Fruit fly (Drosophila melanogaster): ENCODE data around the gene ERp44.

The ERp44 gene

DNA sequence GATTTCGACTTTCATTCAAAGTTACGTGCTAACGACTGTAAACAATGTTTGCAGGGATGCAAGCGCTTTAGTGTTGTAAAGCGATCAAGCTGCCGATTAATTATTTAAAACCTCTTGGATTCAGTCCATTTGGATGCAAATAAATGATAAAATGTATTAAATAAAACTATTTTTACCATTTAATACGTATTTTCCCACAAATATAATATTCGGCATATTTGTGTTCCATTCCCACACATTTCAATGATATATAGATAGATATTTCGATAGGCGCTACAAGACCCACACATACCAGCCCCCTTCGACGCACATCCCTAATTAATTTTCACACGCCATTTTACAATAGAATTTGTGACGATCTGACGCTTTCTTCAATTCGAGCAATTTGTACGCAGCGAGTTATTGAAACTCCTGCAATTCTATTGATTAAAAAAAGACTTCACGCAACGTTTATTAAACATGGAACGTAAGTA lies 9.0 kb downstream of the ERp44 start, which contains the start of the genes CG32576 and caz:
CG32576 (minus strand) TSS at position 42 of the 473 bp plus-strand sequence.
caz (plus strand) TSS at position 319 of the 473 bp plus-strand sequence.
- TF ChIP-seq CG8478 (optimal IDR thresholded peaks at IDR 0.05) = no peak
- TF ChIP-seq psq (optimal IDR thresholded peaks at IDR 0.05) = no peak
- TF ChIP-seq usp (GFP tag; optimal IDR thresholded peaks at IDR 0.05) = no peak
- TF ChIP-seq Dll (optimal IDR thresholded peaks at IDR 0.05) = no peak
- TF ChIP-seq pan (optimal IDR thresholded peaks at IDR 0.05) = no peak

DNA sequence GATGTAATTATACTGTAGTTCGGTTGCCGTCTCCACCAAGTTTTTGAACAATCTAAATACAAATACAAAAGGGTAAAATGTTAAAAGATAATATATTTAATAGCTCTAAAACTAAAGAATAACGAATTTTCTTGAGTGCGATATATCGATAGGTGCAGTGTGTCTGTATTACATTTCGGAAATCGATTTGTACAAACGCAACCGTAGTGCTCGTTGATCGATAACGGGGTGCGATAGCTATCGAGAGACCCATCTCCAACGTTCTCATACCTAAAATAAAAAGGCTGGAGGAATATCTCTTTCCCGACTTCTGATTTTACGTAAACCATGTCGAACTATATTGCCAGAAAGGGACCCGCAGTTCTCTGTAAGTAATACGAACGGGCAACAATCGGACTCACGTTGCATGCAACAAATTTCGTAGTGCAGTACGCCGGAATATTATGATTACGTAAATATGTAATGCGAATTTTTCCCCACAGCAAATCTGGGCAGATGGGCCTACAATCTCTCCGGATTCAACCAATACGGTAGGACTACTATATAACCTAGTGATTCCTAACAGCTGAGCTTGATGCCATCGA lies 11.3 kb downstream of the ERp44 start, which contains the start of gene UQCR-14:
UQCR-14 (plus strand) TSS at position 206 of the 584 bp plus-strand sequence.
- no peak for TF ChIP-seq CG8478 (optimal IDR thresholded peaks at IDR 0.05)
- no peak for TF ChIP-seq pan (optimal IDR thresholded peaks at IDR 0.05)
- TF ChIP-seq usp (GFP tag; optimal IDR thresholded peaks at IDR 0.05) = no peak
- no peak for TF ChIP-seq EcR (GFP tag; optimal IDR thresholded peaks at IDR 0.05)

DNA sequence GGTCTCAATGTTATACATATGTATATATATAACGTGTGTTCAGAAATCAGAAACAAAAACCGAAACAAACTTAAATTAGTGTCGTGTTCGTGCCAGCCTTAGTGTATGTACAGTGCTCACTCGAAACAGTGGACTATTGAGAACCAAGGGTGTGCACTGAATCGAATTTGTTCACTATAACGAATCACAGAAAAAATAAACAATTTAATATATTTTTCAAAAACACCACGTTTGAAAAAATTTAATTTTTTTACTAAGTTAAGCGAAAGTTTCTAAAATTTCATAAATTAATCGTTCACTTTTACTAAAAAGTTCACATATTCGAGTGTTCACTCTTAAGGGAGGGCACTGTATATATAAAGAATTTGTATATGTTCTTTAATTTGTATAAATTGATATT lies 12.3 kb downstream of the ERp44 start:
- TF ChIP-seq usp (GFP tag; optimal IDR thresholded peaks at IDR 0.05) = no peak
- TF ChIP-seq EcR (GFP tag; optimal IDR thresholded peaks at IDR 0.05) = no peak
- no peak for TF ChIP-seq Dll (optimal IDR thresholded peaks at IDR 0.05)
- no peak for TF ChIP-seq pan (optimal IDR thresholded peaks at IDR 0.05)
- no peak for TF ChIP-seq psq (optimal IDR thresholded peaks at IDR 0.05)

dm6 chrX:16281717-16282529 lies 15.6 kb downstream of the ERp44 start:
- TF ChIP-seq Dll (optimal IDR thresholded peaks at IDR 0.05) = no peak

DNA sequence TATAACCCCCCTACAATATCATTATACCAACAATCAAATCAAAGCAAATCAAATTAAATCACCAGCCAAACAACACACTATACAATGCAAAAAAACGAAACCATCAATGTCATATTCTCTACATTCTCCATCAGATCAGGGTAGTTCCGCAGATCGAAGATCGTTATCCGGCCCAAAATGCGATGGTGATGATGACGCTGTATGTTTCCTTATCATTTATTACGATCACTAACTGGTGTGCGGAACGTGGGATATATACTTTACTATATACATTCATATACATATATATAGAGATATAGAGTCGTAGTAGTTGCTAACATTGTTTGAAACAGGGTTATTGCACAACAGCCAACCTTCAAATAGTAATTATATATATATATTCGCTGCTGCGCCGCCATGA lies 16.2 kb downstream of the ERp44 start:
- TF ChIP-seq Dll (optimal IDR thresholded peaks at IDR 0.05) (no peak), CG8478 (optimal IDR thresholded peaks at IDR 0.05) (no peak), EcR (GFP tag; optimal IDR thresholded peaks at IDR 0.05) (no peak), pan (optimal IDR thresholded peaks at IDR 0.05) (no peak), usp (GFP tag; optimal IDR thresholded peaks at IDR 0.05) (no peak), psq (optimal IDR thresholded peaks at IDR 0.05) (no peak)

dm6 chrX:16279340-16279941 lies 18.1 kb downstream of the ERp44 start:
- TF ChIP-seq EcR (GFP tag; optimal IDR thresholded peaks at IDR 0.05) = no peak
- no peak for TF ChIP-seq Dll (optimal IDR thresholded peaks at IDR 0.05)
- no peak for TF ChIP-seq pan (optimal IDR thresholded peaks at IDR 0.05)
- TF ChIP-seq usp (GFP tag; optimal IDR thresholded peaks at IDR 0.05) = no peak
- no peak for TF ChIP-seq psq (optimal IDR thresholded peaks at IDR 0.05)
- TF ChIP-seq CG8478 (optimal IDR thresholded peaks at IDR 0.05) = no peak

dm6 chrX:16278783-16279182 lies 18.7 kb downstream of the ERp44 start:
- TF ChIP-seq Dll (optimal IDR thresholded peaks at IDR 0.05) (no peak), psq (optimal IDR thresholded peaks at IDR 0.05) (no peak), usp (GFP tag; optimal IDR thresholded peaks at IDR 0.05) (no peak), CG8478 (optimal IDR thresholded peaks at IDR 0.05) (no peak), EcR (GFP tag; optimal IDR thresholded peaks at IDR 0.05) (no peak), pan (optimal IDR thresholded peaks at IDR 0.05) (no peak)

- TF ChIP-seq pan (optimal IDR thresholded peaks at IDR 0.05) (no peak), usp (GFP tag; optimal IDR thresholded peaks at IDR 0.05) (no peak), EcR (GFP tag; optimal IDR thresholded peaks at IDR 0.05) (no peak), Dll (optimal IDR thresholded peaks at IDR 0.05) (no peak), psq (optimal IDR thresholded peaks at IDR 0.05) (no peak), CG8478 (optimal IDR thresholded peaks at IDR 0.05) (no peak)
Observed at dm6 chrX:16277878-16278506, 19.5 kb downstream of the ERp44 start, which contains the start of gene eas. eas (plus strand) TSS chrX:16278328.

DNA sequence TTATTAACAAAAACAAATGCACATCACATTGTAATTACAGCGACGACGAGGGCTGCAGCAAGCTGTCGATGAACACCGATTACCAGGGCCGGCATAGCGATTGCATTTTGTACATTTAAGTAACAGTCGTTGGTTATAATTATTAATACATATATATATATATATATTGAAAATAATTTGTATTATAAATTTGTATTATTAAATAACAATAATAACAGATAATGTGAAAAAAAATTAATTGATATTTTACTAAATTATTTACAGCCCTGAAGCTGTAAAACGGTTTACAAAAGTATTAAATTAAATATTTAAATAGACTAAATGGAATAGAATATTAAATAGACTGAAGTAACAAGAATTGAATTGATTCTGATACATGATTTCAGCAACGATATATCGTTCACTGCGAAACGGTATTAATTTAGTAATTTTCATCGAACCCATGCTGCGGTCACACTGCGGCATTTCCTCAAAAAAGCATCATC lies 21.6 kb downstream of the ERp44 start, which contains the start of the genes kat80 and Prosalpha4:
kat80 (minus strand) TSS at position 327 of the 485 bp plus-strand sequence.
Prosalpha4 (plus strand) TSS at position 417 of the 485 bp plus-strand sequence.
- TF ChIP-seq psq (optimal IDR thresholded peaks at IDR 0.05) (no peak), CG8478 (optimal IDR thresholded peaks at IDR 0.05) (no peak), EcR (GFP tag; optimal IDR thresholded peaks at IDR 0.05) (no peak), pan (optimal IDR thresholded peaks at IDR 0.05) (no peak), Dll (optimal IDR thresholded peaks at IDR 0.05) (no peak), usp (GFP tag; optimal IDR thresholded peaks at IDR 0.05) (no peak)

- TF ChIP-seq usp (GFP tag; optimal IDR thresholded peaks at IDR 0.05) (no peak), psq (optimal IDR thresholded peaks at IDR 0.05) (no peak), EcR (GFP tag; optimal IDR thresholded peaks at IDR 0.05) (no peak), Dll (optimal IDR thresholded peaks at IDR 0.05) (no peak), CG8478 (optimal IDR thresholded peaks at IDR 0.05) (no peak), pan (optimal IDR thresholded peaks at IDR 0.05) (no peak)
Observed at dm6 chrX:16275168-16275853, 22.2 kb downstream of the ERp44 start.

dm6 chrX:16270795-16271194 lies 26.7 kb downstream of the ERp44 start, which contains the start of gene Mfe2:
Mfe2 (plus strand) TSS chrX:16270951.
- TF ChIP-seq pan (optimal IDR thresholded peaks at IDR 0.05) = no peak
- no peak for TF ChIP-seq usp (GFP tag; optimal IDR thresholded peaks at IDR 0.05)
- no peak for TF ChIP-seq EcR (GFP tag; optimal IDR thresholded peaks at IDR 0.05)
- TF ChIP-seq CG8478 (optimal IDR thresholded peaks at IDR 0.05) = no peak
- TF ChIP-seq Dll (optimal IDR thresholded peaks at IDR 0.05) = no peak
- TF ChIP-seq psq (optimal IDR thresholded peaks at IDR 0.05) = no peak

All from whole organism.